Fruit fly (Drosophila melanogaster): ENCODE data around the gene CG42846.

The CG42846 gene

dm6 chr3L:212520-212919, 18.9 kb downstream of the CG42846 start, which contains the start of the genes thoc7 and Dis3l2 (continued):
- TF ChIP-seq amos (GFP tag; IDR thresholded peaks at IDR 0.05; ENCODE audit: partially characterized antibody) (peak; percentile 29; the same call in 1 of the 2 replicates), HLHmδ (GFP tag; optimal IDR thresholded peaks at IDR 0.05) (no peak), CG43689 (GFP tag; IDR thresholded peaks at IDR 0.05) (no peak), gfzf (GFP tag; optimal IDR thresholded peaks at IDR 0.05) (peak; percentile 87), br (optimal IDR thresholded peaks at IDR 0.05) (no peak), CG33557 (GFP tag; optimal IDR thresholded peaks at IDR 0.05) (no peak), CG9797 (GFP tag; optimal IDR thresholded peaks at IDR 0.05) (peak; percentile 79), CG14710 (tag; optimal IDR thresholded peaks at IDR 0.05) (peak; percentile 16), jumu (GFP tag; optimal IDR thresholded peaks at IDR 0.05) (no peak), ash1 (GFP tag; optimal IDR thresholded peaks at IDR 0.05) (no peak), sisA (GFP tag; IDR thresholded peaks at IDR 0.05) (no peak), bbx (GFP tag; IDR thresholded peaks at IDR 0.05; ENCODE audit: partially characterized antibody) (peak; percentile 7; the same call in 1 of the 2 replicates), CG4617 (GFP tag; optimal IDR thresholded peaks at IDR 0.05; ENCODE audit: borderline replicate concordance) (peak; percentile 90), CG12659 (GFP tag; optimal IDR thresholded peaks at IDR 0.05) (peak; percentile 12), MBD-R2 (GFP tag; IDR thresholded peaks at IDR 0.05) (peak; percentile 80), CG10366 (GFP tag; IDR thresholded peaks at IDR 0.05) (no peak)

DNA sequence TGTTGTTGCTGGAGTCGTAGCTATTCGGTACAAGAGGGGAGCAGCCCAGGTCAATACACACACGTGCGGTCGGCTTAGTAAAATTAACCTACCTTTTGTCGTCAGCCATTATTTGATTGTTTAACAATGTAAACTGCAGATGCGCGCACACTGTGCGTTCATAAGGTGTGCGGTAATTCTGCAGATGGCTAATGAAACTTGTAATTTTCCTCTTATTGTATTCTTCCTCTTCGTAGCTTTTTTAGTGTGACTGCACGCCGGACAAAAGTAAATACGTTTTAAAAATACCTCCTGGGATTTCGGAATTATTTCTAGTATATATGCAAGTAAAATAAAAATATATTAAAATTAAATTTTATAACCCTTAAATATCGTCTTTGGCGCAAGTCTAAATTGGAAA, 20.2 kb downstream of the CG42846 start, which contains the start of gene Prp4k:
TSS of gene Prp4k (minus strand) at position 258 of the 400 bp plus-strand sequence.
- TF ChIP-seq MBD-R2 (GFP tag; IDR thresholded peaks at IDR 0.05) (peak; percentile 61), bigmax (GFP tag; optimal IDR thresholded peaks at IDR 0.05) (peak; percentile 56), CTCF (GFP tag; optimal IDR thresholded peaks at IDR 0.05) (peak; percentile 0), BEAF-32 (GFP tag; optimal IDR thresholded peaks at IDR 0.05) (peak; percentile 11), vvl (GFP tag; IDR thresholded peaks at IDR 0.05) (no peak), ttk (GFP tag; IDR thresholded peaks at IDR 0.05) (no peak), CG14860 (GFP tag; IDR thresholded peaks at IDR 0.05; ENCODE audit: partially characterized antibody) (0 out of 3 replicates have a peak, but pooled peaks have one; percentile 26), crol (GFP tag; IDR thresholded peaks at IDR 0.05) (peak; percentile 42; the same call in 1 of the 2 replicates), Deaf1 (tag; optimal IDR thresholded peaks at IDR 0.05) (peak; percentile 58), Dp (GFP tag; optimal IDR thresholded peaks at IDR 0.05) (peak; percentile 4), CG14710 (tag; optimal IDR thresholded peaks at IDR 0.05) (peak; percentile 37), CG15011 (GFP tag; optimal IDR thresholded peaks at IDR 0.05) (no peak), CG6175 (GFP tag; IDR thresholded peaks at IDR 0.05) (0 out of 3 replicates have a peak, but pooled peaks have one; percentile 11), Stat92E (GFP tag; optimal IDR thresholded peaks at IDR 0.05) (peak in 1 of 3 experiments; percentile 33), gfzf (GFP tag; optimal IDR thresholded peaks at IDR 0.05) (peak; percentile 67), YL-1 (GFP tag; optimal IDR thresholded peaks at IDR 0.05) (peak; percentile 72), trem (tag; optimal IDR thresholded peaks at IDR 0.05) (peak; percentile 41), Dfd (GFP tag; optimal IDR thresholded peaks at IDR 0.05) (no peak), CG9797 (GFP tag; optimal IDR thresholded peaks at IDR 0.05) (peak; percentile 62), MESR4 (GFP tag; optimal IDR thresholded peaks at IDR 0.05) (peak; percentile 97), CG17385 (GFP tag; optimal IDR thresholded peaks at IDR 0.05) (peak; percentile 92), CG34422 (GFP tag; IDR thresholded peaks at IDR 0.05) (peak; percentile 27; the same call in 1 of the 3 replicates), CG4617 (GFP tag; optimal IDR thresholded peaks at IDR 0.05; ENCODE audit: borderline replicate concordance) (peak; percentile 87), zf30C (GFP tag; optimal IDR thresholded peaks at IDR 0.05) (no peak), Med (GFP tag) (peak; percentile 70), CG30020 (tag; optimal IDR thresholded peaks at IDR 0.05) (peak; percentile 4), pzg (GFP tag; optimal IDR thresholded peaks at IDR 0.05) (peak; percentile 50), stwl (tag; optimal IDR thresholded peaks at IDR 0.05) (peak; percentile 50), CG15514 (GFP tag; optimal IDR thresholded peaks at IDR 0.05) (peak; percentile 39), Dll (GFP tag; IDR thresholded peaks at IDR 0.05; ENCODE audit: partially characterized antibody) (0 out of 4 replicates have a peak, but pooled peaks have one; percentile 33), bbx (GFP tag; IDR thresholded peaks at IDR 0.05; ENCODE audit: partially characterized antibody) (no peak; the same call in 1 of the 2 replicates), Fer1 (GFP tag; optimal IDR thresholded peaks at IDR 0.05) (peak; percentile 21), CG32772 (GFP tag; IDR thresholded peaks at IDR 0.05) (no peak), CG10267 (tag; optimal IDR thresholded peaks at IDR 0.05) (peak; percentile 4), CG12659 (GFP tag; optimal IDR thresholded peaks at IDR 0.05) (peak; percentile 63), nom (GFP tag; optimal IDR thresholded peaks at IDR 0.05) (peak; percentile 49), CG17829 (tag; optimal IDR thresholded peaks at IDR 0.05) (peak; percentile 19), Opbp (GFP tag; IDR thresholded peaks at IDR 0.05; ENCODE audit: partially characterized antibody) (0 out of 3 replicates have a peak, but pooled peaks have one; percentile 41)

Measured in whole organism, embryonic.